Worm (Caenorhabditis elegans) whole organism, L4/young adult: ENCODE data around the gene pas-1.

ENCODE experiments used
- W03F9.2 ChIP-seq: fragments of 150-350 bp; optimal IDR thresholded peaks from 2 replicates; lab custom pipeline; 2014; ENCODE audit warnings: missing biosample characterization, missing genetic modification characterization
- dao-5 ChIP-seq: sonication (generic microtip); optimal IDR thresholded peaks from 2 replicates; lab custom pipeline; 2016; ENCODE audit warnings: missing genotype, missing genetic modification characterization, moderate library complexity, missing compliant biosample characterization
- him-1 ChIP-seq: sonication (generic microtip); optimal IDR thresholded peaks from 2 replicates; lab custom pipeline; 2016; ENCODE audit warnings: missing genotype, missing genetic modification reagents, missing genetic modification characterization, missing compliant biosample characterization

pas-1 gene

DNA sequence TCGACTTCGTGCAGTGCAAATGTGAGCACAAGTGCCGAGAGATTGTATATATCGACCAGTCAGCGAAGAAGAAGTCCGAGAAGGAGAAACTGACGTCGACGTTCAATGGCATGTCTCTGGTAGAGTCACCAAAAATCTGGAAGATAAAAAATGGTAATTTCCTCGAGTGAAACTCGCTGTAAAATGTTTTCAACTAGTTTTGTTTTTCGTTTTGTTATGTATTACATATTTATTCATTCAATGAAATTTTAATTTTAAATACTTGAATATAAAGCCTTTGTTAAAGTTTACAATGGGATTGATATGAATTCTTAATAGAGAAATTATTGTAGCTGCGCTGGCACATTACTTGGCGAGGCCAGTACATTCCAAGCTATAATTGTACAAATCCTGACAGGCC lies 2.6 kb downstream of the pas-1 start:
- TF ChIP-seq dao-5 (tag; lab: Kevin White, UChicago) (no peak), W03F9.2 (no peak), him-1 (tag; lab: Kevin White, UChicago) (no peak)

DNA sequence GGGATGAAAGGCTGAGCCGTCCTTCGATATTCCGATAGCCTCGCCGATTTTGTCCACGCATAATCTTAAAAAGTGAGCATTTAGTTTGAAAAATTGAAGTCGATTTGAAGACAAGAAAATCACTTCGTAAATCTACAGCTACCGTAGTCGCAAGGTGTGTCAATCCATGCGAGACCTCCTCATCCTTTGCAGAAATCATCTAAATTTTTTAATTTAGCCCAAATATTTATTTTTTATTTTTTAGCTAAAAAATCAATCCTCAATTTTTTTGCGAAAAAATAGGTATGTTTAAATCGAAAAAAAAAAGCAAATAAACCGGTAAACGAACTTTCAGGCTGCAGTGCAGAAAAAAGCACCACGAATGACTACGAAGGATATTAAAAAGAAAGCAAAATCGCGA lies 4.7 kb downstream of the pas-1 start, which contains the start of the genes nxf-2 and set-31:
Gene nxf-2 (minus strand): TSS at position 101 of the 400 bp plus-strand sequence.
Gene set-31 (plus strand): TSS at position 169 of the 400 bp plus-strand sequence.
- TF ChIP-seq W03F9.2 = no peak
- no peak for TF ChIP-seq dao-5 (tag; lab: Kevin White, UChicago)
- no peak for TF ChIP-seq him-1 (tag; lab: Kevin White, UChicago)

DNA sequence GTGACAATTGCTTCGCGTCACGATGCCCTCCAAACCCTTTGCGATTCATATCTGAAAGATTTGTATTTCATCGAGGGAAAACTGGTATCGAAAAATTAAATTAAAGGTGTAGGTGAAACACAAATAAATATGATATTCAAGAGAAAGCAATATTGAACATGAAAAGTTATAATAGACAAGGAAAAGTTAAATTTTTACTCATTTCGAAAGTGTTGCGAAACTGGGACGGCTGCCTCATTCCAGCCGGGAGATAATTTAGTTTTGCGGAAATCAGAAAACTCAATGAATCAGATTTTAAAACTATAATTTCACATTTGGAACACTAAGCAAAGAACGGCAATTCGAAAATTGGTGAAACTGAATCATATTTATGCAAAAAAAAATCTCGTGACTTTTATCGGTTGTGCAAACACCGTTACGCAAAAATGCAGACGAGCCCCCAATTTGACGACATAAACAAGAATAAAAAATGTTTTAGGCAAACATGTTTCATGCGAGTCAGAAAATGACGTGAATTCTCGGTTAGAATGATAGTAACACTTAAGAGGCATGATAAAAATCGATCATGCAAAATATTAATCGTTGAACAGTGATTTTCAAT lies 7.4 kb downstream of the pas-1 start, which contains the start of the genes nxf-1 and C15H11.11:
Gene nxf-1 (minus strand): TSS at position 51 of the 601 bp plus-strand sequence.
Gene C15H11.11 (plus strand): TSS at position 536 of the 601 bp plus-strand sequence.
- peak; percentile 68 for TF ChIP-seq W03F9.2
- no peak for TF ChIP-seq him-1 (tag; lab: Kevin White, UChicago)

ce11 chrV:14414032-14414431 lies 8.4 kb downstream of the pas-1 start:
- TF ChIP-seq him-1 (tag; lab: Kevin White, UChicago) (no peak), W03F9.2 (no peak), dao-5 (tag; lab: Kevin White, UChicago) (no peak)

DNA sequence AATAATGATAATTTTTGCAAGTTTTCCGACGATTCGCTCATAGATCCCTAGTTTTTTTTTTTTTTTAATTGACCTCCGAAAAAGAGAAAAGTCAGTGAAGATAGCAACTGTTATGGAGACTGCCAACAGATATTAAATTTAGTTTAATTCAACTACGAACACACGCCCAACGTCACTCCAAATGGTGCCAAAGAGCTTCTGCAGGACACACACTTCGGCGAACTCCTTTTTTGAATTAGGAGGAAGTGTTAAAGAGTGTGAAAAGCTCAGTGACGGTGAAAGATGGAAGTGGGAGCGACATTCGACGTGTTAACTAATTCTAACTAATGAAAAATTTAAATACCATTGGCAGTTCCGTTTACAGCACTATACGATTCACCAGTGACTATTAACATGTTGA lies 10.4 kb downstream of the pas-1 start:
- no peak for TF ChIP-seq him-1 (tag; lab: Kevin White, UChicago)
- TF ChIP-seq dao-5 (tag; lab: Kevin White, UChicago) = no peak
- no peak for TF ChIP-seq W03F9.2

- no peak for TF ChIP-seq him-1 (tag; lab: Kevin White, UChicago)
- no peak for TF ChIP-seq W03F9.2
- TF ChIP-seq dao-5 (tag; lab: Kevin White, UChicago) = no peak
These were observed 12.5 kb downstream of the pas-1 start for ce11 chrV:14409905-14410304.

- TF ChIP-seq him-1 (tag; lab: Kevin White, UChicago) (no peak), W03F9.2 (no peak), dao-5 (tag; lab: Kevin White, UChicago) (no peak)
These were observed 13.6 kb downstream of the pas-1 start, which contains the start of gene gnrr-2 for ce11 chrV:14408774-14409173. Gene gnrr-2, plus strand, starts transcription at chrV:14409074.

- no peak for TF ChIP-seq him-1 (tag; lab: Kevin White, UChicago)
These were observed 16.8 kb downstream of the pas-1 start for ce11 chrV:14405647-14406046.

- TF ChIP-seq him-1 (tag; lab: Kevin White, UChicago) (no peak), W03F9.2 (no peak), dao-5 (tag; lab: Kevin White, UChicago) (no peak)
These were observed 26.2 kb downstream of the pas-1 start for ce11 chrV:14396123-14396669.

- TF ChIP-seq him-1 (tag; lab: Kevin White, UChicago) = no peak
- no peak for TF ChIP-seq W03F9.2
- no peak for TF ChIP-seq dao-5 (tag; lab: Kevin White, UChicago)
These were observed 27.7 kb downstream of the pas-1 start, which contains the start of gene C15H11.13 for ce11 chrV:14394743-14395142. Gene C15H11.13, plus strand, starts transcription at chrV:14395043.

ce11 chrV:14393504-14393903 lies 28.9 kb downstream of the pas-1 start, which contains the start of gene C15H11.1:
Gene C15H11.1, plus strand, starts transcription at chrV:14393804.
- no peak for TF ChIP-seq W03F9.2
- TF ChIP-seq him-1 (tag; lab: Kevin White, UChicago) = no peak
- TF ChIP-seq dao-5 (tag; lab: Kevin White, UChicago) = no peak

ce11 chrV:14391830-14392229 lies 30.6 kb downstream of the pas-1 start, which contains the start of gene C15H11.10:
Gene C15H11.10, plus strand, starts transcription at chrV:14392130.
- TF ChIP-seq him-1 (tag; lab: Kevin White, UChicago) (no peak), W03F9.2 (no peak), dao-5 (tag; lab: Kevin White, UChicago) (no peak)

DNA sequence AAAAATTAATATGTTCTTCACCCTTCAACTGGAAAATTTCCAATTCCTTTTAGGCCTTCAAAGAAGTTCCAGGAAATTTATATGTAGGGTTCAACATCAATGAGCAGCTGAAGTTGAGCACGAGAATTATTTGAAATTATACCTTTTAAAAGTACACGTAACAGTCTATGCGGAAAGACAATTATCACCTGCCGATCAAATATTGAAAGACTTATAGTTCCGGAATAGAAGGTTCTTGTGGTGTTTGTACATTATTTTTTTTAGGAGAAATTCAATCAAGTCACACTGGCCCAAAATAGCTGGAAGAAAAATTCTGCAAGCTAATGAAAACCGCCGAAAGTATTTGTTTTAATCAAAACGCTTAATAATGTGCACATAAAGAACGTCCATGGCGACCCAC lies 42.2 kb downstream of the pas-1 start:
- no peak for TF ChIP-seq W03F9.2
- TF ChIP-seq him-1 (tag; lab: Kevin White, UChicago) = no peak
- TF ChIP-seq dao-5 (tag; lab: Kevin White, UChicago) = no peak

DNA sequence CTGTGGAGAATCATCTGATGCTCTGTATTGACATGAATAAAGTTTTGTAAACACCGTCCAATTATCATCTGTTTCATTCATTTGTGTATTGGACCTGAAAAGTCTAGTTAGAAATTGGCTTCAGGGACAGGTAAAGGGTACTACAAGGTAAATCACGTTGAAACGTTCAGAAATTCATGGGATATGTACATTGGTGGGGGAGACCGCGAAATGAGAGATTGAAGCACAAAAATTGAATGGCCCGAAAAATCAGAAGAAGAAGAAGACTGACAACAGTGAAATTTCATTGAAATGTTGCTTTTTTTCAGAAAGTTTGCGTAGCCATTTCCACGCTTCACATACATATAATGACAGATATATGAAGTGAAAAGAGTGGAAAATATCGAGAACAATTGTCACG lies 43.4 kb downstream of the pas-1 start, which contains the start of gene npr-43:
Gene npr-43 (minus strand): TSS at position 101 of the 400 bp plus-strand sequence.
- TF ChIP-seq dao-5 (tag; lab: Kevin White, UChicago) (no peak), him-1 (tag; lab: Kevin White, UChicago) (no peak), W03F9.2 (no peak)
